Fruit fly (Drosophila melanogaster): Measurements from ENCODE around the gene tos.

Gene tos

dm6 chr2L:18665952-18666606 lies 15.8 kb downstream of the tos start (continued):
- TF ChIP-seq gfzf (GFP tag; optimal IDR thresholded peaks at IDR 0.05) (peak; percentile 13), Meics (GFP tag; optimal IDR thresholded peaks at IDR 0.05) (peak; percentile 49), CrebB (tag; optimal IDR thresholded peaks at IDR 0.05) (no peak), Hr51 (GFP tag; optimal IDR thresholded peaks at IDR 0.05) (peak in 1 of 2 experiments; percentile 2), ems (GFP tag; optimal IDR thresholded peaks at IDR 0.05) (peak; percentile 31), CG3407 (GFP tag; optimal IDR thresholded peaks at IDR 0.05) (no peak), ttk (GFP tag; IDR thresholded peaks at IDR 0.05) (no peak; the same call in 1 of the 2 replicates), ac (GFP tag; optimal IDR thresholded peaks at IDR 0.05) (no peak), CG7271 (tag; optimal IDR thresholded peaks at IDR 0.05) (no peak), sens (GFP tag) (peak; percentile 77), tin (GFP tag; optimal IDR thresholded peaks at IDR 0.05) (peak; percentile 56), CG9876 (GFP tag; optimal IDR thresholded peaks at IDR 0.05) (peak; percentile 74), CG43689 (GFP tag; IDR thresholded peaks at IDR 0.05) (no peak), CG4617 (GFP tag; optimal IDR thresholded peaks at IDR 0.05; ENCODE audit: borderline replicate concordance) (peak; percentile 9), Hmx (GFP tag; optimal IDR thresholded peaks at IDR 0.05) (no peak), Bdp1 (GFP tag; optimal IDR thresholded peaks at IDR 0.05) (no peak), CG12104 (GFP tag; optimal IDR thresholded peaks at IDR 0.05) (no peak), CG8388 (GFP tag; optimal IDR thresholded peaks at IDR 0.05) (no peak), ken (GFP tag; IDR thresholded peaks at IDR 0.05) (0 out of 3 replicates have a peak, but pooled peaks have one; percentile 45), CG10654 (GFP tag; optimal IDR thresholded peaks at IDR 0.05) (peak; percentile 24), Mad (GFP tag; optimal IDR thresholded peaks at IDR 0.05) (no peak), en (GFP tag; optimal IDR thresholded peaks at IDR 0.05) (peak; percentile 5), chif (GFP tag; optimal IDR thresholded peaks at IDR 0.05) (peak in 1 of 2 experiments; percentile 73), CG34376 (GFP tag; optimal IDR thresholded peaks at IDR 0.05) (no peak), CG5245 (GFP tag; optimal IDR thresholded peaks at IDR 0.05) (peak; percentile 56), Sin3A (optimal IDR thresholded peaks at IDR 0.05) (no peak), BtbVII (GFP tag; optimal IDR thresholded peaks at IDR 0.05) (no peak), CG5180 (GFP tag; optimal IDR thresholded peaks at IDR 0.05) (no peak), mirr (GFP tag; optimal IDR thresholded peaks at IDR 0.05) (no peak), Fer2 (tag; optimal IDR thresholded peaks at IDR 0.05) (no peak), MBD-R2 (GFP tag; IDR thresholded peaks at IDR 0.05) (peak; percentile 52), CG15696 (tag; optimal IDR thresholded peaks at IDR 0.05) (peak; percentile 52), CG1647 (GFP tag; optimal IDR thresholded peaks at IDR 0.05) (no peak), CG10979 (tag; optimal IDR thresholded peaks at IDR 0.05) (peak; percentile 43), D19A (tag; optimal IDR thresholded peaks at IDR 0.05) (peak; percentile 39), otp (GFP tag; IDR thresholded peaks at IDR 0.05) (peak; percentile 62; the same call in 2 of the 3 replicates), salm (tag; optimal IDR thresholded peaks at IDR 0.05) (no peak), jigr1 (GFP tag; IDR thresholded peaks at IDR 0.05) (no peak), HLH4C (GFP tag; IDR thresholded peaks at IDR 0.05; ENCODE audit: partially characterized antibody) (no peak), Bgb (GFP tag; IDR thresholded peaks at IDR 0.05; ENCODE audit: partially characterized antibody) (peak; percentile 65), CG11398 (GFP tag; optimal IDR thresholded peaks at IDR 0.05) (no peak), z (GFP tag; IDR thresholded peaks at IDR 0.05) (no peak), Pdp1 (GFP tag; optimal IDR thresholded peaks at IDR 0.05) (peak in 1 of 2 experiments; percentile 58), rib (GFP tag; IDR thresholded peaks at IDR 0.05) (no peak), p53 (GFP tag; optimal IDR thresholded peaks at IDR 0.05) (peak; percentile 62), aop (GFP tag; IDR thresholded peaks at IDR 0.05) (no peak), CG13624 (GFP tag; optimal IDR thresholded peaks at IDR 0.05) (peak; percentile 64), kah (GFP tag; optimal IDR thresholded peaks at IDR 0.05) (no peak), vfl (GFP tag; optimal IDR thresholded peaks at IDR 0.05) (no peak), CG3281 (GFP tag; optimal IDR thresholded peaks at IDR 0.05) (no peak), CG11695 (GFP tag; IDR thresholded peaks at IDR 0.05) (no peak)

Data from whole organism, embryonic.